Worm (Caenorhabditis elegans) whole organism, early embryonic: ENCODE results near the gene fbxc-7.

ENCODE experiments used
- ama-1 ChIP-seq: fragments of 150-350 bp; optimal IDR thresholded peaks from 2 replicates; lab custom pipeline; 2014
- ets-7 ChIP-seq: sonication (generic microtip); optimal IDR thresholded peaks from 2 replicates; lab custom pipeline; 2016; ENCODE audit warnings: missing genotype, missing genetic modification characterization, missing compliant biosample characterization

DNA sequence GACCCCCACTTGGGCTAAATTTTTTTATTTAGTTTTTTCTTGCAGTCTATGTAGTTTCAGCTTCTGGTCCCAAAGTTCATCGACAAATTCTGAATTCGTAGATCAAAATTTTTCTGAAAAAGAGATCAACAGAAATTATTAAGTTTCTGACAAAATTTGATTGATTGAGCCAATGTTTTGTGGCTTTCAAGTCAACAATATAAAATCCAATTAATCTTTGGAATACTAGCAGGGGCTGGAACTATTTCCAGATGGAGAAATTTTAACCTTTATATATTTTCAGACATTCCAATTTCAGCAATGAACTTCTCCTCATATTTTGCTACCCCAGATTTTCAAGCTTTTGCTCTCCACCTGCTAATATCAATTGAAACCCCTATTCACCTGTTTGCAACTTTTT is 28.1 kb downstream of the fbxc-7 start, which contains the start of gene srh-274:
- TF ChIP-seq ama-1 (lab: Kevin White, UChicago): no peak
- no peak for TF ChIP-seq ets-7 (tag; lab: Kevin White, UChicago)
